Worm (Caenorhabditis elegans): Measurements from ENCODE around the gene clec-37.

clec-37 gene

DNA sequence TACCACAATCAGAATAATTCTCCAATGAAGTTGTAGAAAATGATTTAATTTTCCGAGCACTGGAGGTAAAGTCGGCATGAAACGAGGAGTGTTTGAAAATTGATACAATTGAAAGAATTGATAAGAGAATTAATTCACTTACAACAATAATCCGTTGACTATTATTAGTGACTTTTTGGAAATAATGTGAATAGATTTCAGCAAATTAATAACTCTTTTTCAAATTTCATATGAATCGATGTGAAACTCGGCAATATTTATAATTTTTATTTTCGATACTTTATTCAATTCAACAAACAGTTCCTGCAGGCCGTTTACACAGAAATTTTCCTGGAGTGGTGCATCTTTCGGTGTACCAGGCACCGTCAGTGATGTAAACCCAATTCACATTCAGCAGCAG lies at the start of gene clec-37:
TSS of gene clec-37 (minus strand) at position 101 of the 400 bp plus-strand sequence.
- TF ChIP-seq zag-1 (tag; optimal IDR thresholded peaks at IDR 0.05) = no peak

DNA sequence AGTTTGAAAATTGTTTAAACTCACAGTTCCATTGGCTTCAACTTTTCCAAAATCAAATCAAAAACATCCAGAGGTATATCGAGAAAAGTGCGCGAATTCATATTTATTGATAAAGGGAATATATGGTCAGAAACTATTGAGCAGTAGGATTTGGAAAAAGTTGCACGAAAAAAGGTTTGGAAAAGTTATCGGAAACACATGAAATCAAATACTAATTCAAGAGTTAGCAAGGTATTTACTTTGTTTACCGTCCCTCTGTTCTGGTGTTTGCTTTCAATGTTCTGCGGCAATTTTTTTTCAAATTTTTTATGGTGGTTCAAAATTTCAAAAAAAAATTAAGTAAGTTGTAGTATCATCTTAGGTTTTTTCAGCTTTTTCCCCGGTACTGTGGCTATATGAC lies 47.5 kb upstream of the clec-37 start, which contains the start of gene fbxa-45:
TSS of gene fbxa-45 (minus strand) at position 101 of the 400 bp plus-strand sequence.
- TF ChIP-seq ama-1 (optimal IDR thresholded peaks at IDR 0.05) = no peak
- TF ChIP-seq sma-9 (GFP tag; optimal IDR thresholded peaks at IDR 0.05) = no peak
- TF ChIP-seq sma-9 (tag; optimal IDR thresholded peaks at IDR 0.05) = no peak
- TF ChIP-seq ztf-11 (tag; optimal IDR thresholded peaks at IDR 0.05) = no peak
- no peak for TF ChIP-seq dmd-4 (tag; optimal IDR thresholded peaks at IDR 0.05)
- no peak for TF ChIP-seq gmeb-1 (tag; optimal IDR thresholded peaks at IDR 0.05)
- no peak for TF ChIP-seq nhr-77 (tag; optimal IDR thresholded peaks at IDR 0.05)
- TF ChIP-seq Y55F3AM.14 (GFP tag; optimal IDR thresholded peaks at IDR 0.05) = no peak
- no peak for TF ChIP-seq lin-39 (tag; optimal IDR thresholded peaks at IDR 0.05)
- TF ChIP-seq ztf-4 (tag; optimal IDR thresholded peaks at IDR 0.05) = no peak
- no peak for TF ChIP-seq nhr-23 (tag; optimal IDR thresholded peaks at IDR 0.05)

DNA sequence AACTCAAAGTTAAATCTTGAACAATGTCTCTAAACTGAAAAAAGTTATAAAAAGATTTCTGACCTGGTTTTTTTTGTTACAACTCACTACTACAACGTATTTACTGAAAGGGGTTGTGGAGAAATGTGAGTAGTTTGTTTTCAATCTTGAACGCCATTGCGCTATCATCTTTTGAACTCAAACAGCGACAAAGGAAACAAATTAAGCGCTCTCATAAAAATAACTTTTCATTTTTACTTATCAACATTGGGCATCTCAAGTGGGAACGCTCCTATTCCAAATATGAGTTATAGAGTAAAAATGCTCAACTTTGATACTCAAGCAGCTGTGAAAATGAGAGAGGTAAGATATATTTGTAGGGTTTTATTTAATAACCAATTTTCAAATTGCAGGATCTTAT lies 41.5 kb upstream of the clec-37 start, which contains the start of gene F09C6.15:
TSS of gene F09C6.15 (plus strand) at position 301 of the 400 bp plus-strand sequence.
- no peak for TF ChIP-seq zag-1 (tag; optimal IDR thresholded peaks at IDR 0.05)

DNA sequence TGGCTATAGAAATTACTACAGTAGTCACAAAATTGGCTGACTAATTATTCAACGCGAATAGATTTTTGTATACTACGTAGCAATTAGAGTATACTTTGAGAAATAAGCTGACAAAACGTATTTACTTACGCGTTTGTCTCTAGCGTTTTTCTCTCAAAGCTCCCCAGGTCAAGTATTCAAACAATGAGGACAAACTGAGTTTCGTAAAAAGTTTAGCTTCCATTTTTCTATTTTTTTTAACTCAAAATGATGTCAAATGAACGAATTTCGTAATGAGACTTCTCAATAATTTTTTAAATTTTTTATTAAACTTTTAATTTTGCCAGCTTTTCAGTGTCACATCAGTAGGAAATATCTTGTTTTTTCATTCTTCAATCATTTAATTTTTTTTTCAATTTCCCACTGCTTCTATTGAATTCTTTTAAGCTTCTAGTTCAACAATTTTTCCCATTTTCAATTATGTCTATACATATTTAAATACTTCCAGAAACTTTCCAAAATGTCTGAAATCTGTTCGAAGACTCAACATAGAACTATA lies 37.0 kb upstream of the clec-37 start, which contains the start of the genes ifas-2 and fbxa-44:
TSS of gene ifas-2 (minus strand) at position 101 of the 538 bp plus-strand sequence.
TSS of gene fbxa-44 (plus strand) at position 488 of the 538 bp plus-strand sequence.
- TF ChIP-seq mbf-1 (tag; optimal IDR thresholded peaks at IDR 0.05) (no peak), sem-4 (tag; optimal IDR thresholded peaks at IDR 0.05) (no peak), ztf-11 (tag; optimal IDR thresholded peaks at IDR 0.05) (no peak), nhr-77 (tag; optimal IDR thresholded peaks at IDR 0.05) (no peak), R02D3.7 (tag; optimal IDR thresholded peaks at IDR 0.05) (no peak), unc-62 (GFP tag; optimal IDR thresholded peaks at IDR 0.05) (no peak)

DNA sequence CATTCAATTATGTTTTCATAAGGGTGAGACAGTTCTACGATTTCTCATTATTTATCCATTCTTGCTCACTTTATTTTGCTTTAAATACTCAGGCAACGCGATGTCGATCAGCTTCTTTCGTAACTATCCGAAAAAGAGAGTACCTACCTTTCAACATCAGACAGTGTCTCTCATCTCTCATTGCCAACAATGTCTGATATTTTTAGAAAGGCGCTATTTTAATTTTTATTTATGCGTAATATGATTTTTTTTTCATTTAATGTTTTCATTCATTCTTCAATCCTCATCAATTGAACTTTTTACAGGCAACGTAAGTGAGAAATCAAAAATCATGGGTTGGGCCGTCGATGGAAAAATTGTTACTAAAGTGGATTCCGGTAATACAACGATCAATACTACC lies 32.8 kb upstream of the clec-37 start, which contains the start of gene F09C6.13:
TSS of gene F09C6.13 (plus strand) at position 301 of the 400 bp plus-strand sequence.
- TF ChIP-seq nhr-11 (tag; optimal IDR thresholded peaks at IDR 0.05) = no peak
- no peak for TF ChIP-seq skn-1 (tag; optimal IDR thresholded peaks at IDR 0.05)
- TF ChIP-seq lin-11 (tag; optimal IDR thresholded peaks at IDR 0.05) = no peak
- no peak for TF ChIP-seq ama-1 (optimal IDR thresholded peaks at IDR 0.05)
- no peak for TF ChIP-seq ZK546.5 (tag; optimal IDR thresholded peaks at IDR 0.05)
- TF ChIP-seq egl-27 (tag; optimal IDR thresholded peaks at IDR 0.05) = no peak
- no peak for TF ChIP-seq sma-3 (GFP tag; optimal IDR thresholded peaks at IDR 0.05)
- TF ChIP-seq unc-62 (GFP tag; optimal IDR thresholded peaks at IDR 0.05) = no peak

DNA sequence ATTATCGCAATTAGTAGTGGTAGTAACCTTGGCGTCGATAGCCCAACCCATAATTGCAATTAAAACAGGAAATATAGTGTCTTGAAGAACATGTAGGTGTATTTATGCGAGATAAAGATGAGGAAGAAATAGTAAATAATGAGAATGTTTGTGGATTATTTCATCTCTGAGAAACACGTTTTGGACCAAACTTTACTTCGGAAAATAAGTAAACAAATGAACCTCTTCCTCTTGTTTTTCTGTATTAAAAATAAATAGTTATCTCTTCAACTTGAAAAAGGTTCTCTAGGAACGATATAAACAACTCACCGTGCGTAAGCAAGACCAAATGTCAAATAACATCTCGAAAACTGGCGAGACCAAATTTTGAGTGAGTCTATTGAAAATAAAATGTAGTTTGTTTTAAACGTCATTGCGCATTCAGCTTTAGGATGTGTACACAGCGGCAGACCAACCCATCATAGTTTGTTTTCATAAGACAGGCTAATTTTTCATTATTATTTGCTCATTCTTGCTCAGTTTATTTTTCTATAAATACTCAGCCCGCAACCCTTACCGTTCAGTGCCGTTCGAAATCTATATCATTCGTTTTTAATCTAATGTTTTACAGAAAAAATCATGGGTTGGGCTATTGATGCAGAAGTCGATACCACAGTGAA lies 30.5 kb upstream of the clec-37 start, which contains the start of the genes F09C6.11 and F09C6.12:
TSS of gene F09C6.11 (minus strand) at position 51 of the 659 bp plus-strand sequence.
TSS of gene F09C6.12 (plus strand) at position 609 of the 659 bp plus-strand sequence.
- TF ChIP-seq C34F6.9 (tag; optimal IDR thresholded peaks at IDR 0.05) (no peak), R02D3.7 (tag; optimal IDR thresholded peaks at IDR 0.05) (no peak), nhr-25 (tag; optimal IDR thresholded peaks at IDR 0.05) (no peak), sma-9 (GFP tag; optimal IDR thresholded peaks at IDR 0.05) (no peak), sma-9 (tag; optimal IDR thresholded peaks at IDR 0.05) (no peak), nhr-129 (tag; optimal IDR thresholded peaks at IDR 0.05) (no peak), unc-62 (GFP tag; optimal IDR thresholded peaks at IDR 0.05) (no peak), dmd-4 (tag; optimal IDR thresholded peaks at IDR 0.05) (no peak), nhr-21 (tag; optimal IDR thresholded peaks at IDR 0.05) (no peak), mab-5 (tag; optimal IDR thresholded peaks at IDR 0.05) (no peak), nhr-6 (tag; optimal IDR thresholded peaks at IDR 0.05) (no peak), nhr-11 (tag; optimal IDR thresholded peaks at IDR 0.05) (no peak), sma-3 (GFP tag; optimal IDR thresholded peaks at IDR 0.05) (no peak), blmp-1 (tag; optimal IDR thresholded peaks at IDR 0.05; ENCODE audit: insufficient read depth) (no peak), nhr-12 (tag; optimal IDR thresholded peaks at IDR 0.05) (no peak), aly-2 (tag; optimal IDR thresholded peaks at IDR 0.05) (no peak), nhr-23 (tag; optimal IDR thresholded peaks at IDR 0.05) (no peak), zag-1 (tag; optimal IDR thresholded peaks at IDR 0.05) (no peak), lin-13 (GFP tag; optimal IDR thresholded peaks at IDR 0.05) (no peak), lin-39 (tag; optimal IDR thresholded peaks at IDR 0.05) (no peak)
